Fruit fly (Drosophila melanogaster): Measurements from ENCODE around the gene fd19B.

dm6 chrX:20110475-20110874, 18.3 kb upstream of the fd19B start, which contains the start of gene karr:
- TF ChIP-seq GATAd (GFP tag; optimal IDR thresholded peaks at IDR 0.05) (no peak), Myc (optimal IDR thresholded peaks at IDR 0.05) (no peak), pan (optimal IDR thresholded peaks at IDR 0.05) (no peak), CG32264 (GFP tag; optimal IDR thresholded peaks at IDR 0.05) (no peak)

All from whole organism, wandering third instar larva.